Fruit fly (Drosophila melanogaster): ENCODE measurements around the gene CG18754.

The CG18754 gene

dm6 chr3R:23734573-23735404 is 50.9 kb downstream of the CG18754 start (continued):
- peak; percentile 24 for TF ChIP-seq Hsf (GFP tag; optimal IDR thresholded peaks at IDR 0.05)
- no peak for TF ChIP-seq Sry-β (GFP tag; optimal IDR thresholded peaks at IDR 0.05)
- no peak for TF ChIP-seq CG12942 (GFP tag; optimal IDR thresholded peaks at IDR 0.05)
- no peak for TF ChIP-seq Ada2b (GFP tag; IDR thresholded peaks at IDR 0.05)
- TF ChIP-seq Optix (GFP tag; IDR thresholded peaks at IDR 0.05): 0 out of 3 replicates have a peak, but pooled peaks have one; percentile 11
- no peak for TF ChIP-seq cas (GFP tag; IDR thresholded peaks at IDR 0.05)
- TF ChIP-seq repo (GFP tag; optimal IDR thresholded peaks at IDR 0.05): no peak
- peak; percentile 2 for TF ChIP-seq en (GFP tag; optimal IDR thresholded peaks at IDR 0.05)
- TF ChIP-seq sob (GFP tag; IDR thresholded peaks at IDR 0.05): no peak
- TF ChIP-seq CG7963 (GFP tag; IDR thresholded peaks at IDR 0.05; ENCODE audit: partially characterized antibody): no peak
- TF ChIP-seq unpg (GFP tag; optimal IDR thresholded peaks at IDR 0.05): peak; percentile 23
- no peak for TF ChIP-seq croc (GFP tag; conservative IDR thresholded peaks at IDR 0.05)
- peak; percentile 27 for TF ChIP-seq Oli (tag; optimal IDR thresholded peaks at IDR 0.05)
- no peak; the same call in 2 of the 3 replicates for TF ChIP-seq B-H1 (GFP tag; IDR thresholded peaks at IDR 0.05)
- no peak for TF ChIP-seq ind (GFP tag; optimal IDR thresholded peaks at IDR 0.05)
- no peak for TF ChIP-seq Med (GFP tag)
- no peak for TF ChIP-seq CG14667 (GFP tag; IDR thresholded peaks at IDR 0.05)
- no peak for TF ChIP-seq psq (GFP tag; optimal IDR thresholded peaks at IDR 0.05)
- no peak for TF ChIP-seq NK7.1 (GFP tag; optimal IDR thresholded peaks at IDR 0.05)
- TF ChIP-seq ssp (GFP tag; IDR thresholded peaks at IDR 0.05): no peak
- no peak for TF ChIP-seq nau (GFP tag; optimal IDR thresholded peaks at IDR 0.05)
- no peak for TF ChIP-seq stc (GFP tag; IDR thresholded peaks at IDR 0.05)
- no peak for TF ChIP-seq pfk (GFP tag; optimal IDR thresholded peaks at IDR 0.05)
- TF ChIP-seq gem (tag; optimal IDR thresholded peaks at IDR 0.05): peak; percentile 52
- TF ChIP-seq bbx (GFP tag; IDR thresholded peaks at IDR 0.05; ENCODE audit: partially characterized antibody): no peak
- peak; percentile 41 for TF ChIP-seq Sox100B (GFP tag; optimal IDR thresholded peaks at IDR 0.05)
- TF ChIP-seq chif (GFP tag; optimal IDR thresholded peaks at IDR 0.05): no peak
- peak; percentile 23 for TF ChIP-seq CG6254 (GFP tag; optimal IDR thresholded peaks at IDR 0.05)
- TF ChIP-seq Chrac-16 (GFP tag; optimal IDR thresholded peaks at IDR 0.05): no peak
- no peak for TF ChIP-seq onecut (GFP tag; IDR thresholded peaks at IDR 0.05)
- peak; percentile 14 for TF ChIP-seq CG7839 (tag; optimal IDR thresholded peaks at IDR 0.05)
- no peak for TF ChIP-seq gsb (GFP tag; IDR thresholded peaks at IDR 0.05)
- no peak for TF ChIP-seq hb (GFP tag; IDR thresholded peaks at IDR 0.05; ENCODE audit: partially characterized antibody)
- TF ChIP-seq C15 (GFP tag; IDR thresholded peaks at IDR 0.05): no peak
- TF ChIP-seq gsb-n (tag; optimal IDR thresholded peaks at IDR 0.05): no peak
- TF ChIP-seq CG2712 (tag; optimal IDR thresholded peaks at IDR 0.05): no peak
- peak; percentile 41 for TF ChIP-seq phol (tag; optimal IDR thresholded peaks at IDR 0.05)
- peak; percentile 92 for TF ChIP-seq Blimp-1 (GFP tag; optimal IDR thresholded peaks at IDR 0.05)
- TF ChIP-seq Ets65A (GFP tag): no peak
- TF ChIP-seq CG9437 (GFP tag; optimal IDR thresholded peaks at IDR 0.05): peak; percentile 7
- peak; percentile 15 for TF ChIP-seq CG30403 (GFP tag; optimal IDR thresholded peaks at IDR 0.05)
- no peak for TF ChIP-seq gro (GFP tag; optimal IDR thresholded peaks at IDR 0.05)
- TF ChIP-seq odd (GFP tag; optimal IDR thresholded peaks at IDR 0.05): no peak
